Worm (Caenorhabditis elegans) whole organism, L4 larva: ENCODE measurements around the gene T05B11.4.

Experiments used
- D1046.2 ChIP-seq: fragments of 200-800 bp; sonication (Bioruptor generic); IDR thresholded peaks from 2 replicates; pipeline ENCODE4 v1.3.6; 2022; ENCODE audit warnings: missing genetic modification characterization, missing compliant biosample characterization
- F26F4.8 ChIP-seq: fragments of 200-800 bp; sonication (Bioruptor generic); conservative IDR thresholded peaks from 2 replicates; pipeline ENCODE4 v1.3.6; 2022; ENCODE audit warnings: missing genetic modification characterization, missing compliant biosample characterization
- F44E2.7 ChIP-seq: fragments of 200-800 bp; sonication (Bioruptor generic); IDR thresholded peaks from 2 replicates; pipeline ENCODE4 v2.1.2; 2022; ENCODE audit warnings: missing genetic modification characterization, missing compliant biosample characterization
- F49E8.2 ChIP-seq: sonication (generic microtip); optimal IDR thresholded peaks from 2 replicates; lab custom pipeline; 2016; ENCODE audit warnings: missing compliant biosample characterization, mild to moderate bottlenecking, missing genetic modification characterization, borderline replicate concordance
- Y105C5A.15 ChIP-seq: fragments of 200-800 bp; sonication (Bioruptor generic); IDR thresholded peaks from 2 replicates; pipeline ENCODE4 v1.3.6; 2022; ENCODE audit warnings: missing genetic modification characterization, missing compliant biosample characterization
- ZK337.2 ChIP-seq: fragments of 200-800 bp; sonication (Bioruptor generic); IDR thresholded peaks from 2 replicates; pipeline ENCODE4 v1.3.6; 2022; ENCODE audit warnings: missing genetic modification reagents, missing genetic modification characterization, missing compliant biosample characterization
- aha-1 ChIP-seq: fragments of 150-350 bp; peaks from one replicate; lab custom pipeline; 2014; ENCODE audit warnings: missing biosample characterization, missing genetic modification characterization
- ama-1 ChIP-seq: fragments of 150-350 bp; optimal IDR thresholded peaks from 2 replicates; lab custom pipeline; 2014; ENCODE audit warnings: inconsistent platforms, mixed read lengths
- arid-1 ChIP-seq: fragments of 200-800 bp; sonication (Bioruptor generic); conservative IDR thresholded peaks from 2 replicates; pipeline ENCODE4 v1.3.6; 2022; ENCODE audit warnings: missing genetic modification reagents, missing genetic modification characterization, missing compliant biosample characterization
- ceh-32 ChIP-seq: sonication (generic microtip); optimal IDR thresholded peaks from 2 replicates; lab custom pipeline; 2016; ENCODE audit warnings: mild to moderate bottlenecking, missing genetic modification characterization, missing compliant biosample characterization; ENCODE audit not compliant: poor library complexity
- ceh-44 ChIP-seq: fragments of 200-800 bp; sonication (Bioruptor generic); IDR thresholded peaks from 2 replicates; pipeline ENCODE4 v1.3.6; 2022; ENCODE audit warnings: missing genetic modification reagents, missing genetic modification characterization, missing compliant biosample characterization
- ceh-82 ChIP-seq: sonication (generic microtip); optimal IDR thresholded peaks from 2 replicates; lab custom pipeline; 2017; ENCODE audit warnings: missing biosample characterization, missing genetic modification characterization
- ces-1 ChIP-seq: fragments of 150-350 bp; sonication (generic microtip); optimal IDR thresholded peaks from 4 replicates; lab custom pipeline; 2014; ENCODE audit warnings: missing biosample characterization, missing genetic modification reagents, missing genetic modification characterization
- ctbp-1 ChIP-seq: fragments of 200-800 bp; sonication (Bioruptor generic); IDR thresholded peaks from 2 replicates; pipeline ENCODE4 v1.3.6; 2022; ENCODE audit warnings: missing genetic modification reagents, missing genetic modification characterization, missing compliant biosample characterization
- daf-12 ChIP-seq: fragments of 150-350 bp; optimal IDR thresholded peaks from 2 replicates; lab custom pipeline; 2014; ENCODE audit warnings: missing biosample characterization, missing genetic modification reagents, missing genetic modification characterization
- daf-16 ChIP-seq, 3 experiments: sonication (generic microtip); optimal IDR thresholded peaks; 2 replicates each; lab custom pipeline; 2016 to 2017; ENCODE audit warnings: missing genetic modification characterization in 3 of 3, missing genetic modification reagents in 3 of 3, mild to moderate bottlenecking in 2 of 3, missing compliant biosample characterization in 2 of 3, missing biosample characterization in 1 of 3, moderate library complexity in 1 of 3
- daf-19 ChIP-seq: fragments of 200-800 bp; sonication (Bioruptor generic); conservative IDR thresholded peaks from 2 replicates; pipeline ENCODE4 v1.3.6; 2022; ENCODE audit warnings: missing genetic modification characterization, missing compliant biosample characterization
- daf-8 ChIP-seq: fragments of 200-800 bp; sonication (Bioruptor generic); IDR thresholded peaks from 2 replicates; pipeline ENCODE4 v1.3.6; 2022; ENCODE audit warnings: missing genetic modification characterization, missing compliant biosample characterization
- egl-27 ChIP-seq: sonication (generic microtip); optimal IDR thresholded peaks from 3 replicates; lab custom pipeline; 2017; ENCODE audit warnings: missing biosample characterization, missing genetic modification reagents, missing genetic modification characterization
- gei-8 ChIP-seq: fragments of 200-800 bp; sonication (Bioruptor generic); optimal IDR thresholded peaks from 2 replicates; lab custom pipeline; 2018; ENCODE audit warnings: mild to moderate bottlenecking, missing genetic modification characterization, missing compliant biosample characterization
- hif-1 ChIP-seq, 2 experiments: sonication (generic microtip); optimal IDR thresholded peaks; 2 replicates each; lab custom pipeline; 2016 to 2017; ENCODE audit warnings: missing compliant biosample characterization in 2 of 2, missing genetic modification characterization in 2 of 2, missing genetic modification reagents in 2 of 2, missing genotype in 2 of 2, mild to moderate bottlenecking in 1 of 2
- hlh-11 ChIP-seq: fragments of 200-800 bp; sonication (Bioruptor generic); optimal IDR thresholded peaks from 2 replicates; lab custom pipeline; 2018; ENCODE audit warnings: mild to moderate bottlenecking, missing genetic modification characterization, missing compliant biosample characterization
- hlh-30 ChIP-seq: sonication (generic microtip); optimal IDR thresholded peaks from 2 replicates; lab custom pipeline; 2017; ENCODE audit warnings: antibody characterized with exemption, mild to moderate bottlenecking, missing genetic modification characterization, missing compliant biosample characterization; ENCODE audit not compliant: insufficient read depth
- hmg-1.1 ChIP-seq: fragments of 200-800 bp; sonication (Bioruptor generic); IDR thresholded peaks from 2 replicates; pipeline ENCODE4 v1.3.6; 2022; ENCODE audit warnings: missing genetic modification reagents, missing genetic modification characterization, missing compliant biosample characterization
- lin-1 ChIP-seq: fragments of 200-800 bp; sonication (Bioruptor generic); IDR thresholded peaks from 2 replicates; pipeline ENCODE4 v1.3.6; 2022; ENCODE audit warnings: missing genetic modification reagents, missing genetic modification characterization, missing compliant biosample characterization
- lin-15B ChIP-seq: fragments of 150-350 bp; sonication (generic microtip); optimal IDR thresholded peaks from 3 replicates; lab custom pipeline; 2014; ENCODE audit warnings: missing biosample characterization, missing genetic modification characterization
- lsy-2 ChIP-seq, 2 experiments: fragments of 150-350 bp in 1 of 2; sonication (generic microtip) in 1 of 2; optimal IDR thresholded peaks; 2 replicates each; lab custom pipeline; 2014 to 2017; ENCODE audit warnings: missing biosample characterization in 2 of 2, missing genetic modification characterization in 2 of 2
- mdt-29 ChIP-seq: fragments of 200-800 bp; sonication (Bioruptor generic); IDR thresholded peaks from 2 replicates; pipeline ENCODE4 v1.3.6; 2022; ENCODE audit warnings: missing genetic modification reagents, missing genetic modification characterization, missing compliant biosample characterization
- mes-2 ChIP-seq: sonication (generic microtip); optimal IDR thresholded peaks from 2 replicates; lab custom pipeline; 2016; ENCODE audit warnings: missing genotype, mild to moderate bottlenecking, missing genetic modification characterization, missing compliant biosample characterization; ENCODE audit not compliant: poor library complexity, severe bottlenecking
- mxl-2 ChIP-seq: fragments of 200-800 bp; sonication (Bioruptor generic); conservative IDR thresholded peaks from 2 replicates; pipeline ENCODE4 v1.3.6; 2022; ENCODE audit warnings: missing genetic modification reagents, missing genetic modification characterization, missing compliant biosample characterization
- nhr-102 ChIP-seq: sonication (generic microtip); optimal IDR thresholded peaks from 2 replicates; lab custom pipeline; 2016; ENCODE audit warnings: mild to moderate bottlenecking, missing genetic modification characterization, moderate library complexity, missing compliant biosample characterization
- nhr-11 ChIP-seq: fragments of 150-350 bp; optimal IDR thresholded peaks from 2 replicates; lab custom pipeline; 2014; ENCODE audit warnings: missing biosample characterization, missing genetic modification characterization
- nhr-25 ChIP-seq: sonication (generic microtip); optimal IDR thresholded peaks from 2 replicates; lab custom pipeline; 2017; ENCODE audit warnings: missing genetic modification characterization, mild to moderate bottlenecking, missing compliant biosample characterization, antibody characterized with exemption, moderate library complexity, borderline replicate concordance; ENCODE audit not compliant: insufficient read depth
- nhr-41 ChIP-seq: fragments of 200-800 bp; sonication (Bioruptor generic); IDR thresholded peaks from 2 replicates; pipeline ENCODE4 v1.3.6; 2022; ENCODE audit warnings: missing genetic modification reagents, missing genetic modification characterization, missing compliant biosample characterization
- nhr-42 ChIP-seq: fragments of 200-800 bp; sonication (Bioruptor generic); IDR thresholded peaks from 2 replicates; pipeline ENCODE4 v1.3.6; 2022; ENCODE audit warnings: missing genetic modification characterization, missing compliant biosample characterization
- nhr-48 ChIP-seq: sonication (generic microtip); optimal IDR thresholded peaks from 2 replicates; lab custom pipeline; 2016; ENCODE audit warnings: mild to moderate bottlenecking, missing genetic modification characterization, missing compliant biosample characterization
- nhr-76 ChIP-seq: fragments of 150-350 bp; optimal IDR thresholded peaks from 2 replicates; lab custom pipeline; 2014; ENCODE audit warnings: missing biosample characterization, missing genetic modification characterization
- pha-4 ChIP-seq, 2 experiments: fragments of 150-350 bp in 1 of 2; fragments of 200-800 bp in 1 of 2; sonication (Bioruptor generic) in 1 of 2; IDR thresholded peaks in 1 of 2; optimal IDR thresholded peaks in 1 of 2; 2 replicates each; pipeline versions ENCODE4 v1.3.6 to Lab custom; 2014 to 2022; ENCODE audit warnings: missing genetic modification characterization in 2 of 2, missing genetic modification reagents in 2 of 2, missing biosample characterization in 1 of 2, missing compliant biosample characterization in 1 of 2
- saeg-2 ChIP-seq: fragments of 200-800 bp; sonication (Bioruptor generic); IDR thresholded peaks from 2 replicates; pipeline ENCODE4 v1.3.6; 2022; ENCODE audit warnings: missing genetic modification reagents, missing genetic modification characterization, missing compliant biosample characterization
- set-16 ChIP-seq: fragments of 200-800 bp; sonication (Bioruptor generic); IDR thresholded peaks from 2 replicates; pipeline ENCODE4 v1.3.6; 2022; ENCODE audit warnings: missing genetic modification reagents, missing genetic modification characterization, missing compliant biosample characterization
- skn-1 ChIP-seq: fragments of 150-350 bp; optimal IDR thresholded peaks from 2 replicates; lab custom pipeline; 2014; ENCODE audit warnings: missing biosample characterization, missing genetic modification characterization
- snpc-1.2 ChIP-seq: fragments of 200-800 bp; sonication (Bioruptor generic); IDR thresholded peaks from 2 replicates; pipeline ENCODE4 v1.3.6; 2022; ENCODE audit warnings: missing genetic modification reagents, missing genetic modification characterization, missing compliant biosample characterization
- snpc-4 ChIP-seq: fragments of 150-350 bp; optimal IDR thresholded peaks from 2 replicates; lab custom pipeline; 2014; ENCODE audit warnings: missing biosample characterization, missing genetic modification characterization
- spr-3 ChIP-seq: fragments of 200-800 bp; sonication (Bioruptor generic); optimal IDR thresholded peaks from 2 replicates; lab custom pipeline; 2018; ENCODE audit warnings: mild to moderate bottlenecking, missing genetic modification characterization, missing compliant biosample characterization
- zag-1 ChIP-seq: fragments of 150-350 bp; optimal IDR thresholded peaks from 2 replicates; lab custom pipeline; 2014; ENCODE audit warnings: missing biosample characterization, missing genetic modification characterization
- zfp-2 ChIP-seq: sonication (generic microtip); optimal IDR thresholded peaks from 2 replicates; lab custom pipeline; 2016; ENCODE audit warnings: mild to moderate bottlenecking, missing genetic modification characterization, missing compliant biosample characterization
- zfp-3 ChIP-seq: fragments of 200-800 bp; sonication (Bioruptor generic); conservative IDR thresholded peaks from 2 replicates; pipeline ENCODE4 v1.3.6; 2022; ENCODE audit warnings: missing genetic modification reagents, missing genetic modification characterization, missing compliant biosample characterization
- zip-2 ChIP-seq: fragments of 150-350 bp; optimal IDR thresholded peaks from 2 replicates; lab custom pipeline; 2014; ENCODE audit warnings: missing biosample characterization, missing genetic modification characterization
- ztf-11 ChIP-seq: fragments of 150-350 bp; optimal IDR thresholded peaks from 2 replicates; lab custom pipeline; 2014; ENCODE audit warnings: missing biosample characterization, missing genetic modification characterization

Gene T05B11.4

DNA sequence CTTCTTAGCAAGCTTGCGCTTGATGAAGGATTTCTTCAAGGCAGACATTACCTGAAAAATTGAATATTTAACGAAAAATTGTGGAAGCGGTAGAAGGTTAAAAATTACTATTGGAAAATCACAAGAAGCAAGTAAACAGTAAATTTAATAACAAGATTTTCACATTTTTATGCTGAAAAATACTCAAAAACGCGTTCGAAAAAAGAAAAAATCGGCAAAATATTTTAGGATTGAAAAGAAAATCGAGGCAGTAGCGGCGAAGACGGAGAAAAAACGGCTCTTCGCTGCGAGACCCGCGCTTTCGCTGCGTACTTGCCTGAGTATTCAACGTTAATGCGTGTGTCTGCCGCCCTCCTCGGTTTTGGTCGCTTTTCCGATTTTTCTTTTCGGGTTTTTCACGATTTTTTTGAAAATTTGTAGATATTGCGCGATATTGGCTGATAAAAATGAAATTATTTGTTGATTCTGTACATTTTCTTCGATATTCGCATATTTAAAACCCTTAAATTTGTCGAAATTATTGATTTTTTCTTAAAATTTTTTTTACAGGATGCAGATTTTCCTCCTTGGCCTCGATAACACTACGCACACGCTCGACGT lies 21.7 kb upstream of the T05B11.4 start, which contains the start of the genes rpl-39 and rps-30 (continued):
- no peak for TF ChIP-seq zag-1 (tag; lab: Kevin White, UChicago)
- no peak for TF ChIP-seq lin-1
- no peak for TF ChIP-seq mxl-2 (GFP tag; lab: Robert Waterston, UW)
- no peak for TF ChIP-seq nhr-41 (GFP tag; lab: Robert Waterston, UW)
- no peak for TF ChIP-seq ceh-32 (tag; lab: Kevin White, UChicago)
- peak; percentile 72 for TF ChIP-seq nhr-25 (tag; lab: Kevin White, UChicago)
- TF ChIP-seq ceh-82 (tag; lab: Kevin White, UChicago), result no peak
- 0 out of 2 replicates have a peak, but pooled peaks have one; percentile 38 for TF ChIP-seq pha-4 (GFP tag; IDR thresholded peaks at IDR 0.05; lab: Robert Waterston, UW)
- TF ChIP-seq pha-4 (tag; optimal IDR thresholded peaks at IDR 0.05; lab: Kevin White, UChicago), result peak; percentile 1
- no peak for TF ChIP-seq saeg-2 (GFP tag; lab: Robert Waterston, UW)
- TF ChIP-seq snpc-1.2, result no peak
- TF ChIP-seq zfp-2 (tag; lab: Kevin White, UChicago), result no peak
- peak; percentile 16 for TF ChIP-seq nhr-48 (tag; lab: Kevin White, UChicago)
- peak; percentile 74; the same call in 1 of the 2 replicates for TF ChIP-seq nhr-42
- no peak for TF ChIP-seq snpc-4 (tag; lab: Kevin White, UChicago)
- peak; percentile 78 for TF ChIP-seq hlh-30 (tag; lab: Kevin White, UChicago)
- no peak for TF ChIP-seq Y105C5A.15
- TF ChIP-seq zip-2 (tag; lab: Kevin White, UChicago), result no peak
- TF ChIP-seq spr-3 (GFP tag; lab: Kevin White, UChicago), result no peak
- TF ChIP-seq hlh-11 (tag; lab: Kevin White, UChicago), result peak; percentile 83
- peak; percentile 40 for TF ChIP-seq ama-1 (lab: Kevin White, UChicago)
- TF ChIP-seq ZK337.2 (GFP tag; lab: Robert Waterston, UW), result no peak
- peak; percentile 33 for TF ChIP-seq nhr-102 (tag; lab: Kevin White, UChicago)
- no peak for TF ChIP-seq gei-8 (GFP tag; lab: Kevin White, UChicago)
- TF ChIP-seq arid-1 (GFP tag; lab: Robert Waterston, UW), result 0 out of 2 replicates have a peak, but pooled peaks have one; percentile 26
- TF ChIP-seq mdt-29 (GFP tag; lab: Robert Waterston, UW), result no peak
- no peak for TF ChIP-seq nhr-76 (tag; lab: Kevin White, UChicago)
- no peak for TF ChIP-seq ceh-44 (GFP tag; lab: Robert Waterston, UW)
- TF ChIP-seq daf-19 (GFP tag; lab: Robert Waterston, UW), result no peak
- no peak for TF ChIP-seq daf-8 (GFP tag; lab: Robert Waterston, UW)
- no peak for TF ChIP-seq ctbp-1
- peak; percentile 4 to 91 for TF ChIP-seq lsy-2 (tag; optimal IDR thresholded peaks at IDR 0.05; lab: Kevin White, UChicago)
- no peak for TF ChIP-seq ztf-11 (tag; lab: Kevin White, UChicago)
- TF ChIP-seq F26F4.8, result no peak
- TF ChIP-seq D1046.2 (GFP tag; lab: Robert Waterston, UW), result no peak
- TF ChIP-seq ces-1 (GFP tag; lab: Kevin White, UChicago), result no peak
- no peak for TF ChIP-seq zfp-3 (GFP tag; lab: Robert Waterston, UW)
- peak in 1 of 2 experiments; percentile 83 for TF ChIP-seq hif-1 (tag; optimal IDR thresholded peaks at IDR 0.05; lab: Kevin White, UChicago)
- no peak for TF ChIP-seq egl-27 (tag; lab: Kevin White, UChicago)
- no peak for TF ChIP-seq lin-15B (tag; lab: Kevin White, UChicago)
- TF ChIP-seq mes-2, result peak; percentile 87
- no peak for TF ChIP-seq F44E2.7 (GFP tag; lab: Robert Waterston, UW)
- TF ChIP-seq F49E8.2, result no peak
- no peak for TF ChIP-seq daf-16 (GFP tag; optimal IDR thresholded peaks at IDR 0.05; lab: Kevin White, UChicago)
- no peak for TF ChIP-seq daf-16 (tag; optimal IDR thresholded peaks at IDR 0.05; lab: Kevin White, UChicago)
- TF ChIP-seq nhr-11 (tag; lab: Kevin White, UChicago), result peak; percentile 87
- no peak for TF ChIP-seq daf-12 (tag; lab: Kevin White, UChicago)
- TF ChIP-seq skn-1 (tag; lab: Kevin White, UChicago), result no peak
- peak; percentile 81 for TF ChIP-seq hmg-1.1 (GFP tag; lab: Robert Waterston, UW)
- peak; percentile 35; the same call in 1 of the 2 replicates for TF ChIP-seq set-16 (GFP tag; lab: Robert Waterston, UW)
- TF ChIP-seq aha-1 (tag; lab: Kevin White, UChicago), result peak; percentile 48
